Worm (Caenorhabditis elegans) whole organism, mixed stage, embryonic: ENCODE data around the gene ehbp-1.
A peak's percentile ranks its signal among the peaks of the same experiment; 100 is the strongest.

Experiments
- M03D4.4 ChIP-seq: sonication (generic microtip); optimal IDR thresholded peaks from 2 replicates; lab custom pipeline; 2017; ENCODE audit warnings: mild to moderate bottlenecking, missing genetic modification characterization, missing compliant biosample characterization
- bed-3 ChIP-seq: fragments of 200-800 bp; sonication (Bioruptor generic); optimal IDR thresholded peaks from 3 replicates; lab custom pipeline; 2018; ENCODE audit warnings: mild to moderate bottlenecking, missing genetic modification characterization, moderate library complexity, missing compliant biosample characterization
- blmp-1 ChIP-seq: fragments of 150-350 bp; optimal IDR thresholded peaks from 2 replicates; lab custom pipeline; 2014; ENCODE audit warnings: missing biosample characterization, missing genetic modification characterization
- ceh-39 ChIP-seq: fragments of 150-350 bp; optimal IDR thresholded peaks from 2 replicates; lab custom pipeline; 2014; ENCODE audit warnings: missing biosample characterization, missing genetic modification characterization
- ceh-43 ChIP-seq: fragments of 200-800 bp; sonication (Bioruptor generic); optimal IDR thresholded peaks from 2 replicates; lab custom pipeline; 2018; ENCODE audit warnings: mild to moderate bottlenecking, missing genetic modification characterization, moderate library complexity, missing compliant biosample characterization
- ceh-83 ChIP-seq: fragments of 200-800 bp; sonication (Bioruptor generic); optimal IDR thresholded peaks from 2 replicates; lab custom pipeline; 2018; ENCODE audit warnings: mild to moderate bottlenecking, missing genetic modification characterization, missing compliant biosample characterization
- ces-1 ChIP-seq: fragments of 150-350 bp; optimal IDR thresholded peaks from 2 replicates; lab custom pipeline; 2014; ENCODE audit warnings: missing biosample characterization, missing genetic modification reagents, missing genetic modification characterization
- cnd-1 ChIP-seq: fragments of 200-800 bp; sonication (Bioruptor generic); optimal IDR thresholded peaks from 2 replicates; lab custom pipeline; 2018; ENCODE audit warnings: mild to moderate bottlenecking, missing genetic modification characterization, missing compliant biosample characterization
- drap-1 ChIP-seq: fragments of 200-800 bp; sonication (Bioruptor generic); optimal IDR thresholded peaks from 3 replicates; lab custom pipeline; 2018; ENCODE audit warnings: mild to moderate bottlenecking, missing genetic modification characterization, missing compliant biosample characterization
- elt-1 ChIP-seq: sonication (generic microtip); optimal IDR thresholded peaks from 2 replicates; lab custom pipeline; 2017; ENCODE audit warnings: missing genetic modification characterization, mild to moderate bottlenecking, missing compliant biosample characterization, antibody characterized with exemption, moderate library complexity, borderline replicate concordance; ENCODE audit not compliant: insufficient read depth
- elt-3 ChIP-seq: fragments of 150-350 bp; optimal IDR thresholded peaks from 2 replicates; lab custom pipeline; 2014; ENCODE audit warnings: missing biosample characterization, missing genetic modification characterization
- flh-1 ChIP-seq: fragments of 200-800 bp; sonication (Bioruptor generic); optimal IDR thresholded peaks from 2 replicates; lab custom pipeline; 2018; ENCODE audit warnings: mild to moderate bottlenecking, missing genetic modification characterization, moderate library complexity, missing compliant biosample characterization
- ham-2 ChIP-seq: fragments of 200-800 bp; sonication (Bioruptor generic); optimal IDR thresholded peaks from 2 replicates; lab custom pipeline; 2018; ENCODE audit warnings: mild to moderate bottlenecking, missing genetic modification characterization, missing compliant biosample characterization
- hlh-1 ChIP-seq: fragments of 150-350 bp; optimal IDR thresholded peaks from 2 replicates; lab custom pipeline; 2014; ENCODE audit warnings: missing biosample characterization, missing genetic modification reagents, missing genetic modification characterization
- lin-13 ChIP-seq: fragments of 150-350 bp; optimal IDR thresholded peaks from 2 replicates; lab custom pipeline; 2014; ENCODE audit warnings: missing biosample characterization, missing genetic modification characterization
- lin-32 ChIP-seq: fragments of 200-800 bp; sonication (Bioruptor generic); optimal IDR thresholded peaks from 2 replicates; lab custom pipeline; 2018; ENCODE audit warnings: mild to moderate bottlenecking, missing genetic modification characterization, missing compliant biosample characterization
- lsy-2 ChIP-seq: fragments of 150-350 bp; optimal IDR thresholded peaks from 2 replicates; lab custom pipeline; 2014; ENCODE audit warnings: missing biosample characterization, missing genetic modification characterization
- mab-5 ChIP-seq: fragments of 150-350 bp; optimal IDR thresholded peaks from 2 replicates; lab custom pipeline; 2014; ENCODE audit warnings: missing biosample characterization, missing genetic modification characterization
- mep-1 ChIP-seq: fragments of 150-350 bp; optimal IDR thresholded peaks from 2 replicates; lab custom pipeline; 2017; ENCODE audit warnings: missing biosample characterization, missing genetic modification reagents, missing genetic modification characterization, inconsistent platforms
- mls-2 ChIP-seq: sonication (generic microtip); optimal IDR thresholded peaks from 2 replicates; lab custom pipeline; 2016; ENCODE audit warnings: mild to moderate bottlenecking, missing genetic modification characterization, moderate library complexity, missing compliant biosample characterization
- nhr-12 ChIP-seq: fragments of 150-350 bp; optimal IDR thresholded peaks from 2 replicates; lab custom pipeline; 2014; ENCODE audit warnings: missing biosample characterization, missing genetic modification characterization
- nhr-2 ChIP-seq: fragments of 150-350 bp; optimal IDR thresholded peaks from 2 replicates; lab custom pipeline; 2014; ENCODE audit warnings: missing biosample characterization, missing genetic modification characterization
- nhr-28 ChIP-seq: fragments of 150-350 bp; optimal IDR thresholded peaks from 2 replicates; lab custom pipeline; 2014; ENCODE audit warnings: missing biosample characterization, missing genetic modification characterization
- pha-4 ChIP-seq: fragments of 150-350 bp; optimal IDR thresholded peaks from 2 replicates; lab custom pipeline; 2018; ENCODE audit warnings: missing biosample characterization, missing genetic modification reagents, missing genetic modification characterization
- snpc-4 ChIP-seq: fragments of 150-350 bp; optimal IDR thresholded peaks from 2 replicates; lab custom pipeline; 2014; ENCODE audit warnings: missing biosample characterization, missing genetic modification characterization
- sptf-1 ChIP-seq: sonication (generic microtip); optimal IDR thresholded peaks from 2 replicates; lab custom pipeline; 2017; ENCODE audit warnings: mild to moderate bottlenecking, missing genetic modification characterization, moderate library complexity, missing compliant biosample characterization
- tbx-8 ChIP-seq: fragments of 200-800 bp; sonication (Bioruptor generic); optimal IDR thresholded peaks from 2 replicates; lab custom pipeline; 2018; ENCODE audit warnings: mild to moderate bottlenecking, missing genetic modification characterization, moderate library complexity, missing compliant biosample characterization
- unc-120 ChIP-seq: sonication (generic microtip); optimal IDR thresholded peaks from 2 replicates; lab custom pipeline; 2017; ENCODE audit warnings: missing genetic modification characterization, missing compliant biosample characterization; ENCODE audit not compliant: poor library complexity, severe bottlenecking
- unc-39 ChIP-seq: fragments of 150-350 bp; optimal IDR thresholded peaks from 2 replicates; lab custom pipeline; 2014; ENCODE audit warnings: missing biosample characterization, missing genetic modification characterization
- unc-62 ChIP-seq: fragments of 150-350 bp; optimal IDR thresholded peaks from 2 replicates; lab custom pipeline; 2014; ENCODE audit warnings: missing biosample characterization, missing genetic modification reagents, missing genetic modification characterization
- zip-8 ChIP-seq: fragments of 150-350 bp; optimal IDR thresholded peaks from 2 replicates; lab custom pipeline; 2014; ENCODE audit warnings: missing biosample characterization, missing genetic modification characterization
- ztf-11 ChIP-seq: fragments of 150-350 bp; optimal IDR thresholded peaks from 2 replicates; lab custom pipeline; 2014; ENCODE audit warnings: missing biosample characterization, missing genetic modification characterization

ehbp-1 gene

ce11 chrV:9506931-9507330, 43.5 kb upstream of the ehbp-1 start:
- TF ChIP-seq ceh-43: no peak
- no peak for TF ChIP-seq mab-5 (tag; lab: Kevin White, UChicago)
- TF ChIP-seq ces-1 (GFP tag; lab: Kevin White, UChicago): no peak
- no peak for TF ChIP-seq nhr-28 (tag; lab: Kevin White, UChicago)
- TF ChIP-seq unc-120 (tag; lab: Kevin White, UChicago): no peak
- no peak for TF ChIP-seq tbx-8 (GFP tag; lab: Kevin White, UChicago)
- no peak for TF ChIP-seq lin-32
- no peak for TF ChIP-seq nhr-12

DNA sequence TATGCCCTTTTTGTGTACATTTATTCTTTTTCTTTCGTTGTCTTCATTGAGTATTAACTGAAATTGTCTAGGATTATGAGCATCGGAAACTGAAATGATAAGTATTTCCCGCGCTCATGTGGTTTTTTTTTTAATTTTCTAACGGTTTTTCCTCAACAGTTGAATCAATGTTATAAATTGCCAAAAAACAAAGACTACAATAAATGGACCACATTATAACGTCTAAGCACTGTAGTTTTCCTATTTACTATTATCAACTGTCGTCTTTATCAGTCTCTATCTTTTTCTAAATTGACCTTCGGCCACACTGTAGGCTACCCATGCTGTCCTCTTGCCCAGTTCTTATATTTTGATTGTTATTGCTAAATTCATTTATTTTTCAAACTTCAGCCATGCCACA, 42.7 kb upstream of the ehbp-1 start, which contains the start of gene acs-14:
Gene acs-14, plus strand, starts transcription at position 391 of the 400 bp plus-strand sequence.
- no peak for TF ChIP-seq lin-13 (tag; lab: Kevin White, UChicago)
- no peak for TF ChIP-seq ceh-43
- no peak for TF ChIP-seq sptf-1 (tag; lab: Kevin White, UChicago)
- TF ChIP-seq cnd-1: no peak
- no peak for TF ChIP-seq lsy-2 (tag; lab: Kevin White, UChicago)
- no peak for TF ChIP-seq unc-62
- no peak for TF ChIP-seq ceh-39 (tag; lab: Kevin White, UChicago)
- no peak for TF ChIP-seq elt-3
- TF ChIP-seq bed-3: no peak
- TF ChIP-seq snpc-4 (tag; lab: Kevin White, UChicago): no peak
- no peak for TF ChIP-seq flh-1
- no peak for TF ChIP-seq blmp-1 (tag; lab: Kevin White, UChicago)
- no peak for TF ChIP-seq zip-8 (tag; lab: Kevin White, UChicago)
- TF ChIP-seq tbx-8 (GFP tag; lab: Kevin White, UChicago): no peak
- no peak for TF ChIP-seq mab-5 (tag; lab: Kevin White, UChicago)
- no peak for TF ChIP-seq mls-2
- no peak for TF ChIP-seq unc-39
- no peak for TF ChIP-seq M03D4.4
- TF ChIP-seq ces-1 (GFP tag; lab: Kevin White, UChicago): no peak
- TF ChIP-seq drap-1 (GFP tag; lab: Kevin White, UChicago): no peak

- TF ChIP-seq mab-5 (tag; lab: Kevin White, UChicago) (no peak), unc-120 (tag; lab: Kevin White, UChicago) (no peak), flh-1 (no peak), sptf-1 (tag; lab: Kevin White, UChicago) (no peak), ham-2 (no peak), snpc-4 (tag; lab: Kevin White, UChicago) (no peak)
Observed at ce11 chrV:9509597-9509996, 40.8 kb upstream of the ehbp-1 start.

DNA sequence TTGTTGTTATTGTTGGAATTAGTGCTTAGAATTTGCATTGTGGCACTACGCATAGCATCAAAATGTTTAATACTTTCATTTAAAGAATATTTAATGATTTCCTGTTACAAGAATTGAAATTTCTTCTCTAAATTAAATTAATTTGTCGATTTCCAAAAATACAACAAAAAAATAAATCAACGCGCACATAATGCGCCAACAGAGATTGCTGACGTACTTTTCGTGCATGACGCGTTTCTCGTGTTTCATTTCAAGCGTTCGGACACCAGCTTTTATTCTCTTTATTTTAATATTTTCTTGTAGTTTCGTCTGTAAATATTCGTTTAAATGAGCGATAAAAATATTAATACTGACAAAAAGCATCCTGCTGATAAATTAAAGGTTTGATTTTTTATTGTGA, 36.9 kb upstream of the ehbp-1 start, which contains the start of gene eif-2Bdelta:
Gene eif-2Bdelta, plus strand, starts transcription at position 235 of the 400 bp plus-strand sequence.
- no peak for TF ChIP-seq pha-4 (tag; lab: Kevin White, UChicago)
- no peak for TF ChIP-seq elt-1 (tag; lab: Kevin White, UChicago)
- TF ChIP-seq mls-2: no peak
- TF ChIP-seq mep-1: peak; percentile 48

DNA sequence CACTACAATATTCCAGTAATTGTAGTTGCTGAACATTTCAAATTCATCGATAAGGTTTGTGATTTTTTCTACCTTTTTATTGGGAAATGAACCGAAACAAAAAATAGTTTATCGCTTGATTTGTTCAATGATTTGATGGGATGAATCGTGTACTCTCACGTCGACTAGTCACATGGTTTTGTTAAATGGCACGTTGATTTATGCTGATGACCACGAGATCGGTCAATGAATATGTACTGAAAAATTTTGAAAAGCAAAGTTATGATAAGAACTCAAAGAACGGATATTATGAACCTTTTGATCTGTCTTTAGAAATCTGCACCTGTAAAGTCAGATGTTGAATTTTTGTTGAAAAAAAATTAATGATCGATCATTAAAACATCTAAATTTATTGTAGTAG, 34.2 kb upstream of the ehbp-1 start:
- TF ChIP-seq ceh-83 (GFP tag; lab: Kevin White, UChicago) (no peak), M03D4.4 (no peak), elt-3 (no peak), zip-8 (tag; lab: Kevin White, UChicago) (no peak), ces-1 (GFP tag; lab: Kevin White, UChicago) (no peak), drap-1 (GFP tag; lab: Kevin White, UChicago) (no peak), lin-13 (tag; lab: Kevin White, UChicago) (no peak), flh-1 (no peak), nhr-2 (tag; lab: Kevin White, UChicago) (no peak), lsy-2 (tag; lab: Kevin White, UChicago) (no peak), lin-32 (no peak), cnd-1 (no peak), nhr-12 (no peak), blmp-1 (tag; lab: Kevin White, UChicago) (no peak), mep-1 (no peak), ztf-11 (tag; lab: Kevin White, UChicago) (no peak), hlh-1 (no peak), tbx-8 (GFP tag; lab: Kevin White, UChicago) (no peak)
